Fruit fly (Drosophila melanogaster) whole organism, embryonic: Measurements from ENCODE around the gene Grasp65.

Source experiments
- Awh ChIP-seq: fragments of 200-800 bp; sonication (Bioruptor generic); IDR thresholded peaks from 2 replicates; pipeline ENCODE4, ENCODE4 v1.3.6; 2022; ENCODE audit warnings: missing biosample characterization, missing genetic modification characterization
- Bgb ChIP-seq: fragments of 200-800 bp; sonication (Bioruptor generic); IDR thresholded peaks from 2 replicates; pipeline ENCODE4 v1.3.6; 2022; ENCODE audit warnings: missing biosample characterization, missing genetic modification characterization; ENCODE audit not compliant: partially characterized antibody
- CG10147 ChIP-seq: fragments of 200-800 bp; sonication (Bioruptor generic); optimal IDR thresholded peaks from 2 replicates; lab custom pipeline; 2019; ENCODE audit warnings: missing biosample characterization, mild to moderate bottlenecking, missing genetic modification characterization, moderate library complexity
- CG1024 ChIP-seq: fragments of 200-800 bp; sonication (Bioruptor generic); IDR thresholded peaks from 2 replicates; pipeline ENCODE4 v1.3.6; 2022; ENCODE audit warnings: missing biosample characterization, missing genetic modification characterization
- CG10267 ChIP-seq: fragments of 200-800 bp; sonication (Bioruptor generic); optimal IDR thresholded peaks from 2 replicates; lab custom pipeline; 2018; ENCODE audit warnings: missing biosample characterization, mild to moderate bottlenecking, missing genetic modification characterization, moderate library complexity
- CG11695 ChIP-seq: fragments of 200-800 bp; sonication (Bioruptor generic); IDR thresholded peaks from 3 replicates; pipeline ENCODE4 v1.3.6; 2022; ENCODE audit warnings: missing biosample characterization, missing genetic modification characterization
- CG1233 ChIP-seq: fragments of 200-800 bp; sonication (Bioruptor generic); optimal IDR thresholded peaks from 4 replicates; lab custom pipeline; 2018; ENCODE audit warnings: missing biosample characterization, mild to moderate bottlenecking, missing genetic modification characterization
- CG13894 ChIP-seq: fragments of 200-800 bp; sonication (Bioruptor generic); optimal IDR thresholded peaks from 3 replicates; lab custom pipeline; 2018; ENCODE audit warnings: missing biosample characterization, mild to moderate bottlenecking, missing genetic modification characterization, moderate library complexity
- CG1529 ChIP-seq: fragments of 200-800 bp; sonication (Bioruptor generic); optimal IDR thresholded peaks from 3 replicates; lab custom pipeline; 2018; ENCODE audit warnings: missing biosample characterization, missing genetic modification characterization
- CG15696 ChIP-seq: fragments of 200-800 bp; sonication (Bioruptor generic); optimal IDR thresholded peaks from 2 replicates; lab custom pipeline; 2019; ENCODE audit warnings: missing biosample characterization, mild to moderate bottlenecking, missing genetic modification characterization, moderate library complexity
- CG17802 ChIP-seq: fragments of 200-800 bp; sonication (Bioruptor generic); optimal IDR thresholded peaks from 2 replicates; lab custom pipeline; 2018; ENCODE audit warnings: missing biosample characterization, mild to moderate bottlenecking, missing genetic modification characterization, moderate library complexity
- CG18262 ChIP-seq: fragments of 200-800 bp; optimal IDR thresholded peaks from 3 replicates; lab custom pipeline; 2019; ENCODE audit warnings: missing biosample characterization, mild to moderate bottlenecking, missing genetic modification characterization, moderate library complexity
- CG18476 ChIP-seq: fragments of 200-800 bp; sonication (Bioruptor generic); optimal IDR thresholded peaks from 2 replicates; lab custom pipeline; 2016; ENCODE audit warnings: missing biosample characterization, mild to moderate bottlenecking, missing genetic modification characterization
- CG18764 ChIP-seq: fragments of 200-800 bp; sonication (Bioruptor generic); optimal IDR thresholded peaks from 3 replicates; lab custom pipeline; 2016; ENCODE audit warnings: missing biosample characterization, missing genetic modification characterization
- CG2712 ChIP-seq: fragments of 200-800 bp; optimal IDR thresholded peaks from 3 replicates; lab custom pipeline; 2019; ENCODE audit warnings: missing biosample characterization, mild to moderate bottlenecking, missing genetic modification characterization, moderate library complexity
- CG3407 ChIP-seq: fragments of 200-800 bp; sonication (Bioruptor generic); optimal IDR thresholded peaks from 2 replicates; lab custom pipeline; 2018; ENCODE audit warnings: missing biosample characterization, mild to moderate bottlenecking, missing genetic modification characterization
- CG4404 ChIP-seq: fragments of 200-800 bp; sonication (Bioruptor generic); IDR thresholded peaks from 2 replicates; pipeline ENCODE4 v1.3.6; 2022; ENCODE audit warnings: missing biosample characterization, missing genetic modification characterization
- CG4854 ChIP-seq: fragments of 200-800 bp; sonication (Bioruptor generic); optimal IDR thresholded peaks from 2 replicates; lab custom pipeline; 2016; ENCODE audit warnings: missing biosample characterization, missing genetic modification characterization, inconsistent platforms
- CG6254 ChIP-seq: fragments of 200-800 bp; sonication (Bioruptor generic); optimal IDR thresholded peaks from 3 replicates; lab custom pipeline; 2017; ENCODE audit warnings: mild to moderate bottlenecking, missing biosample characterization, missing genetic modification reagents, missing genetic modification characterization
- CG8924 ChIP-seq: fragments of 200-800 bp; optimal IDR thresholded peaks from 3 replicates; lab custom pipeline; 2019; ENCODE audit warnings: missing biosample characterization, mild to moderate bottlenecking, missing genetic modification characterization, moderate library complexity
- Dek ChIP-seq: fragments of 200-800 bp; sonication (Bioruptor generic); optimal IDR thresholded peaks from 3 replicates; lab custom pipeline; 2019; ENCODE audit warnings: missing biosample characterization, mild to moderate bottlenecking, missing genetic modification characterization, moderate library complexity
- Dref ChIP-seq: fragments of 200-800 bp; sonication (Bioruptor generic); IDR thresholded peaks from 2 replicates; pipeline ENCODE4 v1.3.6; 2022; ENCODE audit warnings: missing biosample characterization, missing genetic modification characterization
- HHEX ChIP-seq: fragments of 200-800 bp; sonication (Bioruptor generic); optimal IDR thresholded peaks from 3 replicates; lab custom pipeline; 2017; ENCODE audit warnings: missing biosample characterization, mild to moderate bottlenecking, missing genetic modification characterization, missing genetic modification reagents
- Hr3 ChIP-seq: fragments of 200-800 bp; sonication (Bioruptor generic); optimal IDR thresholded peaks from 3 replicates; lab custom pipeline; 2016; ENCODE audit warnings: missing biosample characterization, missing genetic modification characterization
- Hr51 ChIP-seq, 2 experiments: fragments of 200-800 bp; sonication (Bioruptor generic); optimal IDR thresholded peaks; 2 replicates in 1 of 2; 3 replicates in 1 of 2; lab custom pipeline; 2016 to 2018; ENCODE audit warnings: missing biosample characterization in 2 of 2, missing genetic modification characterization in 2 of 2, mild to moderate bottlenecking in 1 of 2, moderate library complexity in 1 of 2
- Hr78 ChIP-seq, 2 experiments: fragments of 200-800 bp in 1 of 2; fragments of >200 bp in 1 of 2; sonication (Bioruptor generic) in 1 of 2; optimal IDR thresholded peaks; 2 replicates each; lab custom pipeline; 2017 to 2019; ENCODE audit warnings: missing biosample characterization in 2 of 2, missing genetic modification characterization in 2 of 2, mild to moderate bottlenecking in 1 of 2, moderate library complexity in 1 of 2
- Med ChIP-seq: fragments of 200-800 bp; sonication (Bioruptor generic); peaks from one replicate; lab custom pipeline; 2016; ENCODE audit warnings: missing biosample characterization, missing genetic modification characterization, mild to moderate bottlenecking, inconsistent platforms, moderate library complexity
- NK7.1 ChIP-seq: fragments of 200-800 bp; sonication (Bioruptor generic); optimal IDR thresholded peaks from 3 replicates; lab custom pipeline; 2016; ENCODE audit warnings: missing biosample characterization, missing genetic modification characterization
- Opbp ChIP-seq: fragments of 200-800 bp; sonication (Bioruptor generic); IDR thresholded peaks from 3 replicates; pipeline ENCODE4 v1.3.6; 2022; ENCODE audit warnings: missing biosample characterization, missing genetic modification characterization; ENCODE audit not compliant: partially characterized antibody
- Rfx ChIP-seq: fragments of 200-800 bp; sonication (Bioruptor generic); IDR thresholded peaks from 2 replicates; pipeline ENCODE4 v1.3.6; 2022; ENCODE audit warnings: missing biosample characterization, missing genetic modification characterization
- Trl ChIP-seq, 3 experiments: fragments of >200 bp in 2 of 3; fragments of 200-800 bp in 1 of 3; sonication (Bioruptor generic) in 1 of 3; optimal IDR thresholded peaks; 2 replicates in 1 of 3; 3 replicates in 2 of 3; lab custom pipeline; 2016 to 2017; ENCODE audit warnings: missing biosample characterization in 1 of 3, missing genetic modification characterization in 1 of 3
- br ChIP-seq: fragments of >200 bp; optimal IDR thresholded peaks from 2 replicates; lab custom pipeline; 2017
- cad ChIP-seq: fragments of >200 bp; optimal IDR thresholded peaks from 2 replicates; lab custom pipeline; 2017; ENCODE audit warnings: missing biosample characterization, missing genetic modification characterization
- caup ChIP-seq: fragments of 200-800 bp; sonication (Bioruptor generic); optimal IDR thresholded peaks from 3 replicates; lab custom pipeline; 2017; ENCODE audit warnings: missing biosample characterization, mild to moderate bottlenecking, missing genetic modification characterization, moderate library complexity; ENCODE audit not compliant: severe bottlenecking
- chif ChIP-seq, 2 experiments: fragments of 200-800 bp; sonication (Bioruptor generic); optimal IDR thresholded peaks; 3 replicates each; lab custom pipeline; 2016; ENCODE audit warnings: missing biosample characterization in 2 of 2, missing genetic modification characterization in 2 of 2
- da ChIP-seq: fragments of 200-800 bp; sonication (Bioruptor generic); optimal IDR thresholded peaks from 2 replicates; lab custom pipeline; 2016; ENCODE audit warnings: missing biosample characterization, missing genetic modification characterization
- dmrt11E ChIP-seq: fragments of 200-800 bp; sonication (Bioruptor generic); optimal IDR thresholded peaks from 3 replicates; lab custom pipeline; 2018; ENCODE audit warnings: missing biosample characterization, mild to moderate bottlenecking, missing genetic modification characterization, moderate library complexity
- eve ChIP-seq, 2 experiments: fragments of >200 bp; optimal IDR thresholded peaks; 2 replicates each; lab custom pipeline; 2017; ENCODE audit warnings: missing biosample characterization in 2 of 2, missing genetic modification characterization in 2 of 2
- kah ChIP-seq: fragments of 200-800 bp; sonication (Bioruptor generic); optimal IDR thresholded peaks from 2 replicates; lab custom pipeline; 2018; ENCODE audit warnings: missing biosample characterization, mild to moderate bottlenecking, missing genetic modification characterization
- lab ChIP-seq: fragments of 200-800 bp; sonication (Bioruptor generic); optimal IDR thresholded peaks from 3 replicates; lab custom pipeline; 2017; ENCODE audit warnings: missing biosample characterization, missing genetic modification characterization, mild to moderate bottlenecking, moderate library complexity, missing genetic modification reagents
- maf-S ChIP-seq: fragments of 200-800 bp; sonication (Bioruptor generic); optimal IDR thresholded peaks from 2 replicates; lab custom pipeline; 2016; ENCODE audit warnings: missing biosample characterization, missing genetic modification characterization
- nerfin-1 ChIP-seq: fragments of 200-800 bp; sonication (Bioruptor generic); optimal IDR thresholded peaks from 3 replicates; lab custom pipeline; 2019; ENCODE audit warnings: missing biosample characterization, mild to moderate bottlenecking, missing genetic modification characterization, moderate library complexity
- nmo ChIP-seq: fragments of 200-800 bp; sonication (Bioruptor generic); optimal IDR thresholded peaks from 2 replicates; lab custom pipeline; 2018; ENCODE audit warnings: missing biosample characterization, mild to moderate bottlenecking, missing genetic modification characterization, moderate library complexity
- ranshi ChIP-seq: fragments of 200-800 bp; sonication (Bioruptor generic); IDR thresholded peaks from 2 replicates; pipeline ENCODE4 v1.3.6; 2022; ENCODE audit warnings: missing biosample characterization, missing genetic modification characterization
- sd ChIP-seq: fragments of 200-800 bp; sonication (Bioruptor generic); optimal IDR thresholded peaks from 3 replicates; lab custom pipeline; 2018; ENCODE audit warnings: missing biosample characterization, mild to moderate bottlenecking, missing genetic modification characterization, moderate library complexity
- sqz ChIP-seq: fragments of 200-800 bp; sonication (Bioruptor generic); optimal IDR thresholded peaks from 3 replicates; lab custom pipeline; 2018; ENCODE audit warnings: missing biosample characterization, mild to moderate bottlenecking, missing genetic modification characterization
- sug ChIP-seq: fragments of 200-800 bp; optimal IDR thresholded peaks from 2 replicates; lab custom pipeline; 2019; ENCODE audit warnings: missing biosample characterization, mild to moderate bottlenecking, missing genetic modification characterization, moderate library complexity
- tna ChIP-seq: fragments of 200-800 bp; sonication (Bioruptor generic); IDR thresholded peaks from 2 replicates; pipeline ENCODE4 v1.3.6; 2022; ENCODE audit warnings: missing biosample characterization, missing genetic modification characterization; ENCODE audit not compliant: partially characterized antibody
- trem ChIP-seq: fragments of 200-800 bp; optimal IDR thresholded peaks from 3 replicates; lab custom pipeline; 2019; ENCODE audit warnings: missing biosample characterization, mild to moderate bottlenecking, missing genetic modification characterization, moderate library complexity

The Grasp65 gene

dm6 chr3L:19929719-19930334, 5.1 kb downstream of the Grasp65 start (continued):
- no peak for TF ChIP-seq CG3407 (GFP tag; lab: Kevin White, UChicago)
- TF ChIP-seq CG8924 (tag; lab: Kevin White, UChicago), result no peak
- no peak for TF ChIP-seq cad (GFP tag; lab: Kevin White, UChicago)
- TF ChIP-seq CG15696 (tag; lab: Kevin White, UChicago), result no peak
- TF ChIP-seq caup (GFP tag; lab: Kevin White, UChicago), result no peak
- TF ChIP-seq nmo (GFP tag; lab: Kevin White, UChicago), result no peak
- TF ChIP-seq CG6254, result no peak
- peak; percentile 21 to 36 for TF ChIP-seq Trl (optimal IDR thresholded peaks at IDR 0.05; lab: Kevin White, UChicago)
- TF ChIP-seq Trl (GFP tag; optimal IDR thresholded peaks at IDR 0.05; lab: Kevin White, UChicago), result no peak
- no peak for TF ChIP-seq ranshi
- no peak for TF ChIP-seq CG10267 (tag; lab: Kevin White, UChicago)
- no peak for TF ChIP-seq CG2712 (tag; lab: Kevin White, UChicago)
- no peak for TF ChIP-seq HHEX (GFP tag; lab: Kevin White, UChicago)
- peak; percentile 64 for TF ChIP-seq lab (GFP tag; lab: Kevin White, UChicago)
- no peak for TF ChIP-seq NK7.1 (GFP tag; lab: Kevin White, UChicago)
- no peak for TF ChIP-seq CG18476 (GFP tag; lab: Kevin White, UChicago)
- TF ChIP-seq tna (GFP tag; lab: Robert Waterston, UW), result no peak
- no peak for TF ChIP-seq br
- no peak for TF ChIP-seq chif (GFP tag; optimal IDR thresholded peaks at IDR 0.05; lab: Kevin White, UChicago)
- TF ChIP-seq CG18262 (tag; lab: Kevin White, UChicago), result no peak
- no peak for TF ChIP-seq Dref (GFP tag; lab: Robert Waterston, UW)
- TF ChIP-seq CG4404 (GFP tag; lab: Robert Waterston, UW), result no peak
- TF ChIP-seq CG17802 (tag; lab: Kevin White, UChicago), result no peak
- TF ChIP-seq CG10147 (GFP tag; lab: Kevin White, UChicago), result no peak
- no peak for TF ChIP-seq Hr3 (GFP tag; lab: Kevin White, UChicago)
- no peak for TF ChIP-seq CG1529 (GFP tag; lab: Kevin White, UChicago)
- no peak for TF ChIP-seq Rfx (GFP tag; lab: Robert Waterston, UW)
- no peak for TF ChIP-seq eve (GFP tag; optimal IDR thresholded peaks at IDR 0.05; lab: Kevin White, UChicago)
- no peak for TF ChIP-seq trem (tag; lab: Kevin White, UChicago)
- TF ChIP-seq sqz (GFP tag; lab: Kevin White, UChicago), result peak; percentile 65
- TF ChIP-seq Dek (tag; lab: Kevin White, UChicago), result no peak
- no peak for TF ChIP-seq CG18764 (GFP tag; lab: Kevin White, UChicago)
- TF ChIP-seq sd, result no peak
- peak; percentile 74 for TF ChIP-seq Med (GFP tag; lab: Kevin White, UChicago)
- TF ChIP-seq CG4854, result no peak
- TF ChIP-seq CG1233 (GFP tag; lab: Kevin White, UChicago), result no peak
- TF ChIP-seq kah, result no peak
- TF ChIP-seq dmrt11E (tag; lab: Kevin White, UChicago), result no peak
- TF ChIP-seq Awh (GFP tag; lab: Robert Waterston, UW), result no peak
- TF ChIP-seq maf-S, result no peak
- TF ChIP-seq Hr51 (GFP tag; optimal IDR thresholded peaks at IDR 0.05; lab: Kevin White, UChicago), result no peak
- no peak for TF ChIP-seq da
- TF ChIP-seq CG11695 (GFP tag; lab: Robert Waterston, UW), result no peak
- peak; percentile 72 for TF ChIP-seq sug
- TF ChIP-seq Hr78 (GFP tag; optimal IDR thresholded peaks at IDR 0.05; lab: Kevin White, UChicago), result peak in 1 of 2 experiments; percentile 27
- TF ChIP-seq Opbp (GFP tag; lab: Robert Waterston, UW), result no peak
- TF ChIP-seq nerfin-1 (tag; lab: Kevin White, UChicago), result no peak
- TF ChIP-seq CG1024 (GFP tag; lab: Robert Waterston, UW), result no peak
- peak; percentile 24 for TF ChIP-seq CG13894 (tag; lab: Kevin White, UChicago)
- TF ChIP-seq Bgb (GFP tag; lab: Robert Waterston, UW), result 0 out of 2 replicates have a peak, but pooled peaks have one; percentile 7
